Worm (Caenorhabditis elegans): Measurements from ENCODE around the gene F46C5.9.

ce11 chrII:8856524-8856923, 46.0 kb upstream of the F46C5.9 start:
- TF ChIP-seq D1046.2 (GFP tag; IDR thresholded peaks at IDR 0.05) (no peak), unc-62 (GFP tag; optimal IDR thresholded peaks at IDR 0.05 in 1 of 2) (no peak), unc-62 (tag; optimal IDR thresholded peaks at IDR 0.05) (no peak), nhr-41 (GFP tag; IDR thresholded peaks at IDR 0.05) (no peak), nhr-42 (GFP tag; IDR thresholded peaks at IDR 0.05) (no peak), lin-39 (tag; optimal IDR thresholded peaks at IDR 0.05) (no peak), nhr-76 (tag; optimal IDR thresholded peaks at IDR 0.05) (no peak), sdz-12 (GFP tag; optimal IDR thresholded peaks at IDR 0.05) (no peak), ztf-11 (tag; optimal IDR thresholded peaks at IDR 0.05) (no peak), lir-3 (tag; optimal IDR thresholded peaks at IDR 0.05) (no peak), lin-15B (tag; optimal IDR thresholded peaks at IDR 0.05) (no peak), nhr-28 (tag; optimal IDR thresholded peaks at IDR 0.05) (no peak), set-16 (GFP tag; IDR thresholded peaks at IDR 0.05) (no peak), zfp-2 (tag; optimal IDR thresholded peaks at IDR 0.05) (no peak)
